Worm (Caenorhabditis elegans): Measurements from ENCODE around the gene srab-6.
A peak's percentile ranks its signal among the peaks of the same experiment; 100 is the strongest.

srab-6 gene

DNA sequence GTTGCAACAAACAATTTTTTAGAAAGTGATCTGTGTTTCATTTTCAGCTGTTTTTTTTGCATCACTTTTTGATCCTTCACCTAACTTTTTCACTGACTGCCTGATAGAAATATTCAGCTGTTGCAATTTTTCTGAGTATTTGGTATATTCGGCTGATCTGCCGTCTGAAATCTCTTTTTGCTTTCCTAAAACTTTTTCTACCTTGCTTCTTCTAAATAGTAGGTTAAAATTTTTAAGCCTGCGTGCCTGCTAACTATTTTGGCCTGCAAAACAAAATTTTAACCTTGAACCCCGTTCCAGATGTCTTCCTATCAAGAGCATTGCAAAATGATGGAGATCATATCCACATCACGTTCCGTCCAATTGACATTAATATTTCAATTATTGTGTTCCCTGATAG is 24.4 kb upstream of the srab-6 start, which contains the start of gene srab-8:
Gene srab-8, plus strand, starts transcription at position 301 of the 400 bp plus-strand sequence.
- TF ChIP-seq swsn-7 (tag; optimal IDR thresholded peaks at IDR 0.05): no peak
- TF ChIP-seq hlh-4 (tag; optimal IDR thresholded peaks at IDR 0.05): peak; percentile 90

DNA sequence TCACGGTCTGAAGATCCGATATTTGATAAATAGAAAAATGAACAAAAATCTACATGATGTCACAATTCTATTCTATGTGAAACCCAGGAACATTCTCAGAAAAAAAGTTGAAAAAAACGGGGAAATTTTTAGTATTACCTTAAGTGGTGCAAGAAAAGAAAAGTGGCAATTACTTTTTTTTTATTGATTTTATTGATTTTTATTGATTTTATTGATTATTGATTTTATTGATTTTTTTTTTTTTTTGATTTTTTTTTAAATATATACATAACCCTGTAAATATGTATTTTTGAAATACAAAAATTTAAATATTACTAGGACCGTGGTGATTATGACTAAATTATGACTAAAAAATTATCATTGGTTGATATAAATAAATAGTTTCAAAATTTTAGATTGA is 19.9 kb upstream of the srab-6 start:
- TF ChIP-seq F16B12.6 (tag; optimal IDR thresholded peaks at IDR 0.05) (no peak), irx-1 (tag; optimal IDR thresholded peaks at IDR 0.05) (no peak)

DNA sequence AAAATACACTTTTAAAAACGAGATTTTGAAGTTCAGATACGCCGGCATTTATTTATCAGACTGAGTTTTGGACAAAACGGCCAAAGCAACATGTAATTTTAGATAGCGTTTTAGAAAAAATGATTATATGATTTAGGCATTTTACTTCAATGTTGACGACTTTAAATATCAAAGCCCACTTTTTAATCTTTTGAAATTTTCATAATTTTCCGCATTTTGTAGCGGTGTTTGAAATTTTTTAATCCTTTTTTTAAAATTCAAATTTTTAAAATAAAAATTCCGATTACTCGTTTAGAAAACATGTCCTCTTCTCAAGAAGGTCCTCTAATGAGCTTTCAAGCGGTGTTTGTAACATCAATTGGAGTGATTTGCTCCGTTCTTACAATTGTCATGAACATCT is 18.1 kb upstream of the srab-6 start, which contains the start of gene srbc-6:
Gene srbc-6, plus strand, starts transcription at position 301 of the 400 bp plus-strand sequence.
- TF ChIP-seq lir-3 (tag; optimal IDR thresholded peaks at IDR 0.05; ENCODE audit: poor library complexity) (no peak), nhr-28 (tag; optimal IDR thresholded peaks at IDR 0.05) (no peak), C16A3.4 (tag; optimal IDR thresholded peaks at IDR 0.05) (no peak), ama-1 (optimal IDR thresholded peaks at IDR 0.05) (no peak), ceh-82 (tag; optimal IDR thresholded peaks at IDR 0.05) (no peak), nhr-11 (tag; optimal IDR thresholded peaks at IDR 0.05) (no peak)

DNA sequence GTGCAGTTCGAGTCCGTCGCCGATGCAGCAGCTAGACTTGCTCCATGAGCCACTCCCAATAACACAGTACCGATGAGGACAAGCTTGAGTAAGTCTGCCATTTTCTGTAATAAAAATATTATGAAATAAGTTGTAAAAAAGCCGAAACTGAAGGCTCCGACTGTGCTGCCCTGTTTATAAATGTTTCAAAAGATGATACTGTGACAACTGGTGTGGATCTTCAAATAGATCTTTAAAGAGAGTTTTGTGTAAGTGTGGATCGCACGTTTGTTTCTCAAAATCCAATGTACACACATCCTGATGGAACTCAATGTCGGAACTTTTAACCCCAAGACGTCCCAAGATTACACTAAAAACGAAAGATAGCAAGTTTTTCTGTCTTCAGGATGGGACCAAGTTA is 16.9 kb upstream of the srab-6 start, which contains the start of gene C36C5.15:
Gene C36C5.15, minus strand, starts transcription at position 101 of the 400 bp plus-strand sequence.
- TF ChIP-seq C04F5.9 (tag; optimal IDR thresholded peaks at IDR 0.05) (no peak), ets-5 (GFP tag; IDR thresholded peaks at IDR 0.05) (no peak), alr-1 (tag; optimal IDR thresholded peaks at IDR 0.05; ENCODE audit: borderline replicate concordance) (no peak), hlh-4 (tag; optimal IDR thresholded peaks at IDR 0.05) (no peak), dpl-1 (GFP tag; optimal IDR thresholded peaks at IDR 0.05) (no peak), isw-1 (GFP tag; IDR thresholded peaks at IDR 0.05) (no peak)

DNA sequence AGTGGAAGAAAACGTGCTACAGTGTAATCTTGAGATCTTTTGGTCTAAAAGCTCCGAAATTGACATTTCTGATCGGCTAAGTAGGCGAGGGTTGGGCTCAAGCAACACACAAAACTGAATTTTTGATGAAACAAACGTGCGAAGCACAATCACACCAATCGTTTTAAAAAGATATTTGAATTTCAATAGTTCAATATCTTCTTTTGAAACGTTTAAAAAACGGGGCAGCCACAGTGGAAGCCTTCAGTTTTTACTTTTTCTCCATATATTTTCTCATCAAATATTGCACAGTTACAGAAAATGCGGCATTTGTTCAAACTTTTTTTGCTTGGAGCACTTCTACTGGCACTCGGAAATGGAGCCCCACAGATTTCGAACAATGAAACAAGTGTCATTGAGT is 14.5 kb upstream of the srab-6 start, which contains the start of gene C36C5.4:
Gene C36C5.4, plus strand, starts transcription at position 301 of the 400 bp plus-strand sequence.
- TF ChIP-seq skn-1 (tag; optimal IDR thresholded peaks at IDR 0.05): no peak
- TF ChIP-seq nhr-90 (tag; optimal IDR thresholded peaks at IDR 0.05; ENCODE audit: poor library complexity): no peak
- no peak for TF ChIP-seq hlh-17 (GFP tag; optimal IDR thresholded peaks at IDR 0.05; ENCODE audit: borderline replicate concordance)
- TF ChIP-seq unc-130 (tag; optimal IDR thresholded peaks at IDR 0.05): no peak
- TF ChIP-seq dpl-1 (GFP tag; optimal IDR thresholded peaks at IDR 0.05): no peak
- TF ChIP-seq fos-1 (tag; optimal IDR thresholded peaks at IDR 0.05): no peak
- TF ChIP-seq zag-1 (tag; optimal IDR thresholded peaks at IDR 0.05): no peak
- TF ChIP-seq efl-1 (optimal IDR thresholded peaks at IDR 0.05): no peak
- TF ChIP-seq efl-1 (GFP tag; optimal IDR thresholded peaks at IDR 0.05 in 1 of 2): no peak
- TF ChIP-seq mef-2 (tag; optimal IDR thresholded peaks at IDR 0.05): no peak
- TF ChIP-seq mdl-1 (tag; optimal IDR thresholded peaks at IDR 0.05): no peak
- TF ChIP-seq unc-86 (tag; optimal IDR thresholded peaks at IDR 0.05): no peak
- TF ChIP-seq hlh-4 (tag; optimal IDR thresholded peaks at IDR 0.05): no peak
- TF ChIP-seq efl-3 (GFP tag; optimal IDR thresholded peaks at IDR 0.05): no peak
- TF ChIP-seq nhr-77 (tag; optimal IDR thresholded peaks at IDR 0.05): no peak
- TF ChIP-seq sup-37 (GFP tag; optimal IDR thresholded peaks at IDR 0.05): no peak
- TF ChIP-seq aly-2 (tag; optimal IDR thresholded peaks at IDR 0.05): no peak

DNA sequence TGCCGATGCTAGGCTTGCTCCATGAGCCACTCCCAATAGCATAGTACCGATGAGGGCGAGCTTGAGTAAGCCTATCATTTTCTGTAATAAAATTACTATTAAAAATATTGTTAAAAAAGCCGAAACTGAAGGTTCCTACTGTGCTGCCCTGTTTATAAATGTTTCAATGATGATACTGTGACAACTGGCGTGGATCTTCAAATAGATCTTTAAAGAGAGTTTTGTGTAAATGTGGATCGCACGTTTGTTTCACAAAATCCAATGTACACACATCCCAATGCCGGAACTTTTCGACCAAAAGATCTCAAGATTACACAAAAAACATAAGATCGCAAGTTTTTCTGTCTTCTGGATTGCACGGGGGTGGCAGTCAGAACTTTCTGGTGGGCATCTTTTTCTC is 13.7 kb upstream of the srab-6 start, which contains the start of gene C36C5.14:
Gene C36C5.14, minus strand, starts transcription at position 101 of the 400 bp plus-strand sequence.
- TF ChIP-seq isw-1 (GFP tag; IDR thresholded peaks at IDR 0.05): no peak
- TF ChIP-seq dpl-1 (GFP tag; optimal IDR thresholded peaks at IDR 0.05): no peak
- no peak for TF ChIP-seq nhr-77 (tag; optimal IDR thresholded peaks at IDR 0.05)
- TF ChIP-seq pqm-1 (tag; optimal IDR thresholded peaks at IDR 0.05): no peak
- TF ChIP-seq fkh-10 (GFP tag; optimal IDR thresholded peaks at IDR 0.05): no peak
- TF ChIP-seq jun-1 (tag; optimal IDR thresholded peaks at IDR 0.05): no peak
- no peak for TF ChIP-seq nhr-19 (GFP tag; conservative IDR thresholded peaks at IDR 0.05)
- TF ChIP-seq ets-5 (GFP tag; IDR thresholded peaks at IDR 0.05): no peak

All from whole organism, L1 larva.